Fruit fly (Drosophila melanogaster) whole organism, embryonic: ENCODE data around the gene CG10802.

ENCODE experiments used
- B-H1 ChIP-seq: fragments of 200-800 bp; sonication (Bioruptor generic); IDR thresholded peaks from 3 replicates; pipeline ENCODE4 v1.3.6; 2022; ENCODE audit warnings: missing biosample characterization, missing genetic modification characterization
- CG10267 ChIP-seq: fragments of 200-800 bp; sonication (Bioruptor generic); optimal IDR thresholded peaks from 2 replicates; lab custom pipeline; 2018; ENCODE audit warnings: missing biosample characterization, mild to moderate bottlenecking, missing genetic modification characterization, moderate library complexity
- CG13424 ChIP-seq: fragments of 200-800 bp; sonication (Bioruptor generic); optimal IDR thresholded peaks from 2 replicates; lab custom pipeline; 2019; ENCODE audit warnings: missing biosample characterization, mild to moderate bottlenecking, missing genetic modification characterization, moderate library complexity
- CG14050 ChIP-seq: fragments of 200-800 bp; sonication (Bioruptor generic); IDR thresholded peaks from 3 replicates; pipeline ENCODE4 v1.3.6; 2022; ENCODE audit warnings: missing biosample characterization, missing genetic modification characterization
- CG14710 ChIP-seq: fragments of 200-800 bp; sonication (Bioruptor generic); optimal IDR thresholded peaks from 3 replicates; lab custom pipeline; 2019; ENCODE audit warnings: missing biosample characterization, mild to moderate bottlenecking, missing genetic modification characterization, moderate library complexity
- CG16779 ChIP-seq: fragments of 200-800 bp; sonication (Bioruptor generic); IDR thresholded peaks from 2 replicates; pipeline ENCODE4 v1.3.6; 2022; ENCODE audit warnings: missing biosample characterization, missing genetic modification characterization
- CG1832 ChIP-seq: fragments of 200-800 bp; sonication (Bioruptor generic); optimal IDR thresholded peaks from 2 replicates; lab custom pipeline; 2017; ENCODE audit warnings: missing biosample characterization, mild to moderate bottlenecking, missing genetic modification characterization, inconsistent platforms
- CG2116 ChIP-seq: fragments of 200-800 bp; sonication (Bioruptor generic); optimal IDR thresholded peaks from 3 replicates; lab custom pipeline; 2018; ENCODE audit warnings: missing biosample characterization, mild to moderate bottlenecking, missing genetic modification characterization
- CG34224 ChIP-seq: fragments of 200-800 bp; sonication (Bioruptor generic); IDR thresholded peaks from 3 replicates; pipeline ENCODE4 v1.3.6; 2022; ENCODE audit warnings: missing biosample characterization, missing genetic modification characterization; ENCODE audit not compliant: partially characterized antibody
- CG4328 ChIP-seq: fragments of 200-800 bp; sonication (Bioruptor generic); optimal IDR thresholded peaks from 3 replicates; lab custom pipeline; 2017; ENCODE audit warnings: missing biosample characterization, missing genetic modification reagents, missing genetic modification characterization
- CG4404 ChIP-seq: fragments of 200-800 bp; sonication (Bioruptor generic); IDR thresholded peaks from 2 replicates; pipeline ENCODE4 v1.3.6; 2022; ENCODE audit warnings: missing biosample characterization, missing genetic modification characterization
- CG4707 ChIP-seq: fragments of 200-800 bp; sonication (Bioruptor generic); optimal IDR thresholded peaks from 2 replicates; lab custom pipeline; 2018; ENCODE audit warnings: missing biosample characterization, mild to moderate bottlenecking, missing genetic modification characterization, moderate library complexity
- CG6175 ChIP-seq: fragments of 200-800 bp; sonication (Bioruptor generic); IDR thresholded peaks from 3 replicates; pipeline ENCODE4 v1.3.6; 2022; ENCODE audit warnings: missing biosample characterization, missing genetic modification characterization
- CG7786 ChIP-seq: fragments of 200-800 bp; sonication (Bioruptor generic); optimal IDR thresholded peaks from 2 replicates; lab custom pipeline; 2016; ENCODE audit warnings: missing biosample characterization, missing genetic modification characterization
- CG7839 ChIP-seq: fragments of 200-800 bp; sonication (Bioruptor generic); optimal IDR thresholded peaks from 3 replicates; lab custom pipeline; 2018; ENCODE audit warnings: missing biosample characterization, mild to moderate bottlenecking, missing genetic modification characterization, moderate library complexity
- CG9932 ChIP-seq: fragments of 200-800 bp; sonication (Bioruptor generic); IDR thresholded peaks from 2 replicates; pipeline ENCODE4 v1.3.6; 2022; ENCODE audit warnings: missing biosample characterization, missing genetic modification characterization
- D19A ChIP-seq: fragments of 200-800 bp; optimal IDR thresholded peaks from 3 replicates; lab custom pipeline; 2019; ENCODE audit warnings: missing biosample characterization, mild to moderate bottlenecking, missing genetic modification characterization, moderate library complexity
- D19B ChIP-seq: fragments of 200-800 bp; sonication (Bioruptor generic); optimal IDR thresholded peaks from 2 replicates; lab custom pipeline; 2017; ENCODE audit warnings: missing biosample characterization, mild to moderate bottlenecking, missing genetic modification characterization
- Drgx ChIP-seq: fragments of 200-800 bp; sonication (Bioruptor generic); IDR thresholded peaks from 2 replicates; pipeline ENCODE4 v1.3.6; 2022; ENCODE audit warnings: missing biosample characterization, missing genetic modification characterization
- E2f2 ChIP-seq: fragments of 200-800 bp; sonication (Bioruptor generic); IDR thresholded peaks from 2 replicates; pipeline ENCODE4 v1.3.6; 2022; ENCODE audit warnings: missing biosample characterization, missing genetic modification characterization
- Elba2 ChIP-seq: fragments of 200-800 bp; sonication (Bioruptor generic); optimal IDR thresholded peaks from 3 replicates; lab custom pipeline; 2016; ENCODE audit warnings: missing biosample characterization, missing genetic modification characterization
- Ets65A ChIP-seq: fragments of 200-800 bp; sonication (Bioruptor generic); peaks from one replicate; lab custom pipeline; 2016; ENCODE audit warnings: missing biosample characterization, missing genetic modification characterization
- Ets97D ChIP-seq: fragments of 200-800 bp; sonication (Bioruptor generic); optimal IDR thresholded peaks from 3 replicates; lab custom pipeline; 2016; ENCODE audit warnings: missing biosample characterization, missing genetic modification characterization
- Hsf ChIP-seq: fragments of 200-800 bp; sonication (Bioruptor generic); optimal IDR thresholded peaks from 3 replicates; lab custom pipeline; 2016; ENCODE audit warnings: missing biosample characterization, missing genetic modification characterization
- Opbp ChIP-seq: fragments of 200-800 bp; sonication (Bioruptor generic); IDR thresholded peaks from 3 replicates; pipeline ENCODE4 v1.3.6; 2022; ENCODE audit warnings: missing biosample characterization, missing genetic modification characterization; ENCODE audit not compliant: partially characterized antibody
- Rfx ChIP-seq: fragments of 200-800 bp; sonication (Bioruptor generic); IDR thresholded peaks from 2 replicates; pipeline ENCODE4 v1.3.6; 2022; ENCODE audit warnings: missing biosample characterization, missing genetic modification characterization
- abd-A ChIP-seq: fragments of 200-800 bp; sonication (Bioruptor generic); optimal IDR thresholded peaks from 3 replicates; lab custom pipeline; 2019; ENCODE audit warnings: missing biosample characterization, mild to moderate bottlenecking, missing genetic modification characterization, moderate library complexity
- bbx ChIP-seq: fragments of 200-800 bp; sonication (Bioruptor generic); IDR thresholded peaks from 2 replicates; pipeline ENCODE4 v1.3.6; 2022; ENCODE audit warnings: missing biosample characterization, missing genetic modification characterization; ENCODE audit not compliant: partially characterized antibody
- cato ChIP-seq: fragments of 200-800 bp; sonication (Bioruptor generic); optimal IDR thresholded peaks from 2 replicates; lab custom pipeline; 2016; ENCODE audit warnings: missing biosample characterization, missing genetic modification characterization, borderline replicate concordance
- dmrt99B ChIP-seq: fragments of 200-800 bp; sonication (Bioruptor generic); optimal IDR thresholded peaks from 2 replicates; lab custom pipeline; 2018; ENCODE audit warnings: missing biosample characterization, mild to moderate bottlenecking, missing genetic modification characterization, moderate library complexity
- eyg ChIP-seq: fragments of 200-800 bp; sonication (Bioruptor generic); optimal IDR thresholded peaks from 3 replicates; lab custom pipeline; 2016; ENCODE audit warnings: missing biosample characterization, missing genetic modification characterization
- gem ChIP-seq: fragments of 200-800 bp; sonication (Bioruptor generic); optimal IDR thresholded peaks from 2 replicates; lab custom pipeline; 2019; ENCODE audit warnings: missing biosample characterization, mild to moderate bottlenecking, missing genetic modification characterization, moderate library complexity
- gfzf ChIP-seq: fragments of 200-800 bp; sonication (Bioruptor generic); optimal IDR thresholded peaks from 2 replicates; lab custom pipeline; 2016; ENCODE audit warnings: missing biosample characterization, mild to moderate bottlenecking, missing genetic modification characterization, moderate library complexity
- grau ChIP-seq: fragments of 200-800 bp; optimal IDR thresholded peaks from 3 replicates; lab custom pipeline; 2019; ENCODE audit warnings: missing biosample characterization, mild to moderate bottlenecking, missing genetic modification characterization, moderate library complexity
- insv ChIP-seq, 2 experiments: fragments of 200-800 bp; sonication (Bioruptor generic); optimal IDR thresholded peaks; 3 replicates each; lab custom pipeline; 2016 to 2018; ENCODE audit warnings: missing biosample characterization in 2 of 2, missing genetic modification characterization in 2 of 2
- kni ChIP-seq: fragments of 200-800 bp; sonication (Bioruptor generic); optimal IDR thresholded peaks from 3 replicates; lab custom pipeline; 2017; ENCODE audit warnings: mild to moderate bottlenecking, missing biosample characterization, missing genetic modification reagents, missing genetic modification characterization
- nom ChIP-seq: fragments of 200-800 bp; sonication (Bioruptor generic); optimal IDR thresholded peaks from 2 replicates; lab custom pipeline; 2017; ENCODE audit warnings: missing biosample characterization, missing genetic modification characterization, mild to moderate bottlenecking, moderate library complexity, missing genetic modification reagents
- row ChIP-seq: fragments of 200-800 bp; sonication (Bioruptor generic); IDR thresholded peaks from 3 replicates; pipeline ENCODE4 v1.3.6; 2022; ENCODE audit warnings: missing biosample characterization, missing genetic modification characterization
- sd ChIP-seq: fragments of 200-800 bp; sonication (Bioruptor generic); optimal IDR thresholded peaks from 3 replicates; lab custom pipeline; 2018; ENCODE audit warnings: missing biosample characterization, mild to moderate bottlenecking, missing genetic modification characterization, moderate library complexity
- shn ChIP-seq: fragments of 200-800 bp; sonication (Bioruptor generic); optimal IDR thresholded peaks from 3 replicates; lab custom pipeline; 2016; ENCODE audit warnings: missing biosample characterization, missing genetic modification characterization
- ssp ChIP-seq: fragments of 200-800 bp; sonication (Bioruptor generic); IDR thresholded peaks from 2 replicates; pipeline ENCODE4 v1.3.6; 2022; ENCODE audit warnings: missing biosample characterization, missing genetic modification characterization
- toy ChIP-seq: fragments of 200-800 bp; sonication (Bioruptor generic); IDR thresholded peaks from 2 replicates; pipeline ENCODE4 v1.3.6; 2022; ENCODE audit warnings: missing biosample characterization, missing genetic modification characterization
- yki ChIP-seq: fragments of >200 bp; optimal IDR thresholded peaks from 3 replicates; lab custom pipeline; 2018

The CG10802 gene

DNA sequence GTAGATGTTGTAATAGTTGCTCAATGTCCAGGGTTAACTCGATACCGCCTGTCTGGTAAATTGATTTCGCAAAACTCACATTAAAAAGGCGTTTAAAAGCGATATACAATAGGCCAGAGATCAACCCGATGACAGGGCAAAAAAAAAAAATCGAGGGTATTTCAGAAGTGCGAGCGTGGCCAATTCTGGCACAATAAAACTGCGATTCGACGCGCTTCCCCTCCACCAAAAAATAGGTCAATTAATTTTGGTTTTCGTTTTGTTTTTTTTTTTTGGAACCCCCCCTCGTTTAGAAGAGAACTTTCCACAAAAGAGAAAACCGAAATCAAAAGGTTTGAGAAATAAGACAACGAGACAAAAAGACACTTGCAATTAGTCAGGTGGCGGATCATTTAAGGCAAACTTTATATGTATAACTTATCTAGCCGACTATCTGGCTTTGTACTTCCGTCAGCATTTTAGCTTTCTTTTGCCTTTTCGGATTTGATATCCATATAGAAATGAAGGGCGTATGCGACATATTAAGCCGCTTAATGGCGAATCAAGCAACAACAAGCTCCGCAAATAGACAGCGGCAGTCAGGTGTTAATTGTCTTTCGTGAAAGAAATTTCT is 12.2 kb upstream of the CG10802 start:
- TF ChIP-seq Ets65A (GFP tag; lab: Kevin White, UChicago) (peak; percentile 43), cato (GFP tag; lab: Kevin White, UChicago) (no peak), CG34224 (GFP tag; lab: Robert Waterston, UW) (no peak), toy (no peak)

dm6 chrX:3473636-3474035 is 9.1 kb upstream of the CG10802 start:
- TF ChIP-seq D19B (GFP tag; lab: Kevin White, UChicago) (peak; percentile 53), gem (tag; lab: Kevin White, UChicago) (peak; percentile 38), abd-A (tag; lab: Kevin White, UChicago) (peak; percentile 53), Rfx (GFP tag; lab: Robert Waterston, UW) (peak; percentile 40; the same call in 1 of the 2 replicates), row (GFP tag; lab: Robert Waterston, UW) (peak; percentile 31; the same call in 2 of the 3 replicates), D19A (tag; lab: Kevin White, UChicago) (peak; percentile 23), B-H1 (GFP tag; lab: Robert Waterston, UW) (no peak), sd (tag; lab: Kevin White, UChicago) (peak; percentile 90), Elba2 (GFP tag; lab: Kevin White, UChicago) (no peak), CG2116 (no peak), CG14050 (GFP tag; lab: Robert Waterston, UW) (no peak), grau (tag; lab: Kevin White, UChicago) (peak; percentile 14)

DNA sequence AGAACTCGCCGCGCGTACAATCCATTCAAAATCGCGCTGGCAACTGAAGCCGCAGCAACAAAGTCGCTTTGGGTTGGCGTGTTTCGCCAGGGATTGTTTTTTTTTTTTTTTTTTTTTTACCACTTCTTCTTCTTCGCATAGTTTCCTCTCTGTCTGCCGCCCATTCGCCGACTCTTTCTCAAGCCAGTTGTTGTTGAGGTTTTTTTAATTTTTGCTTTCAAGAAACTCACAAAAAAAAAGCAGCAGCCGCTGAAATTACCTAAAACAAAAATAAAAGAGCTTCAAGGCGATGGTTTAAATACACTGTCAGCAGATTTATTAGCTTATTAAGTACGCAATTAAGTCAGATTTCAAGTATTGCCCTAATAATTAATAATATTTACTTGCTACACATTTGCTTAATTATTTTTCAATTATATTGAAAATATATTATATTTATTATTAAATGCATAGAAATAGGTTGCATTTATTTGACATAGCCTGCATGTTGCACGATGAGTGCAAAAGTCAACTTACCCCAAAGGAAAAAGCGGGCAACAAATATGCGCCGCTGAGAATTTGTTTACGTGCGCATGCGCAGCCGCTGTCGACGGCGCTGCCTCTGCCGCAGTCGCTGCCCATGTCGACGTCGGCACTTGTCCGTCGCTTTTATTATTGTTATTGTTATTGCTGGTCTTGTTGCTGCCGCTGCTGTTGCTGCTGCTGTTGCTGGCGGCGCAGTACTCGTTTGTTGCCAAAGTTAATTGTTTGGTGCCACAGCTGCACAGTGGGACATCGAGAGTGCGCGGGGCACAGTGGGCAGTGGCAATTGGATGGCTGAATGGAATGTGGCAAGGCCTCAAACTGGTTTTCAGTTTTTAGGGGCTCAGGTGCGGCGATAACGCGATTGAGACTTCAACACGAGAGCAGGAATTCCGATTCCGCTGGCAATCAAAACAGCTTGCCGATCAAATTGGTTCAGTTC is 8.0 kb upstream of the CG10802 start, which contains the start of gene CG12206:
CG12206 (minus strand) TSS at position 49 of the 964 bp plus-strand sequence.
- TF ChIP-seq CG16779, result no peak
- peak; percentile 72 for TF ChIP-seq dmrt99B (tag; lab: Kevin White, UChicago)
- TF ChIP-seq Drgx, result peak; percentile 66
- TF ChIP-seq CG7839 (tag; lab: Kevin White, UChicago), result peak; percentile 79
- TF ChIP-seq Opbp (GFP tag; lab: Robert Waterston, UW), result no peak
- TF ChIP-seq CG10267 (tag; lab: Kevin White, UChicago), result peak; percentile 42
- no peak for TF ChIP-seq bbx
- peak; percentile 46 for TF ChIP-seq kni (GFP tag; lab: Kevin White, UChicago)
- no peak for TF ChIP-seq CG34224 (GFP tag; lab: Robert Waterston, UW)
- peak; percentile 72 for TF ChIP-seq CG13424
- peak; percentile 80 for TF ChIP-seq CG9932 (GFP tag; lab: Robert Waterston, UW)
- TF ChIP-seq CG1832 (GFP tag; lab: Kevin White, UChicago), result no peak
- no peak for TF ChIP-seq CG7786 (GFP tag; lab: Kevin White, UChicago)
- no peak for TF ChIP-seq CG4328 (GFP tag; lab: Kevin White, UChicago)
- TF ChIP-seq CG4404 (GFP tag; lab: Robert Waterston, UW), result peak; percentile 27; the same call in 1 of the 2 replicates
- no peak for TF ChIP-seq eyg
- TF ChIP-seq CG4707, result peak; percentile 93
- TF ChIP-seq Hsf (GFP tag; lab: Kevin White, UChicago), result no peak
- no peak for TF ChIP-seq shn
- TF ChIP-seq cato (GFP tag; lab: Kevin White, UChicago), result no peak
- TF ChIP-seq E2f2 (GFP tag; lab: Robert Waterston, UW), result peak; percentile 25; the same call in 1 of the 2 replicates
- peak; percentile 35 for TF ChIP-seq D19B (GFP tag; lab: Kevin White, UChicago)
- TF ChIP-seq Ets97D (GFP tag; lab: Kevin White, UChicago), result no peak
- peak; percentile 93 for TF ChIP-seq CG6175 (GFP tag; lab: Robert Waterston, UW)
- TF ChIP-seq ssp (GFP tag; lab: Robert Waterston, UW), result peak; percentile 52; the same call in 1 of the 2 replicates
- TF ChIP-seq gfzf (GFP tag; lab: Kevin White, UChicago), result no peak
- TF ChIP-seq CG14710 (tag; lab: Kevin White, UChicago), result peak; percentile 41
- no peak for TF ChIP-seq insv (GFP tag; optimal IDR thresholded peaks at IDR 0.05; lab: Kevin White, UChicago)
- peak; percentile 95 for TF ChIP-seq nom (GFP tag; lab: Kevin White, UChicago)
- TF ChIP-seq yki, result no peak
